Fruit fly (Drosophila melanogaster): ENCODE data around the gene Ir64a.
A peak's percentile ranks its signal among the peaks of the same experiment; 100 is the strongest.

Ir64a gene

DNA sequence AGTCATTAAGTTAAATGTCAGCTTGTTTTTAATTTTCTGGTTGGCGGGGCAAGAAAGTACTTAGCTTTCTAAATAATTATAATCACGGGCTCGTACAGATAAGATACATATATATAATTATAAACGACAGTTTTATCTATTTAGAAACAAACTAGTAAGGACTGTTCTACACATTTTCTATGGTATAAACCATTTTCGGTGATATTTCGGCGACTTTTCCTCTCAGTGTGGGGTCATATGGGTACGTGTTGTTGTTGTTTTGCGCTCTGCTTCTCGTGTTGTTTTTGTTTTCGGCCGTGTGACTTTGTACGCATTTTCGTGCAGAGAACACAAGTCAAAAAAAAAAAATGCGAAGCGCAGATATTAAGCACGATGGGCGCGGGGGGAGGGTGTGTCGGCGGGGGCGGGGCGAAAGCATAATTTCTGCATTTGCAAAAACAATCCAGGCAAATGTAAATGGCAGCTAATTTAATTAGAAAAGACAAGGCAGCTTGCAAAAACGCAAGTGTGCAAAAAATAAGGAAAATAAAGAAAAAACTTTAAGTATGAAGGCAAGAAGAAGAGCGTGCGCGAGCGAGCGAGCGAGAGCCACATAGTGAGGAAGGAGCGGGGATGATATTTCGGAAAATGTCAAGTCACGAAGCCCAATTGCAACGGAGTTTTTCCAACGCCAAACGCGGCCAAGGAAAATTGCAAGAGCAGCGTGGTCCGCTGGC, 17.3 kb downstream of the Ir64a start:
- TF ChIP-seq sage (GFP tag; optimal IDR thresholded peaks at IDR 0.05), result peak; percentile 22
- TF ChIP-seq dl (GFP tag; optimal IDR thresholded peaks at IDR 0.05; ENCODE audit: insufficient read depth in 1 of 2, partially characterized antibody in 2 of 2), result no peak
- no peak for TF ChIP-seq dsf (GFP tag; optimal IDR thresholded peaks at IDR 0.05; ENCODE audit: borderline replicate concordance)
- peak; percentile 31 for TF ChIP-seq br (GFP tag; optimal IDR thresholded peaks at IDR 0.05)
- TF ChIP-seq psq (GFP tag; optimal IDR thresholded peaks at IDR 0.05), result peak; percentile 76
- peak in 1 of 2 experiments; percentile 29 for TF ChIP-seq foxo (GFP tag; optimal IDR thresholded peaks at IDR 0.05)
- no peak for TF ChIP-seq fru (GFP tag; optimal IDR thresholded peaks at IDR 0.05)
- peak; percentile 51 for TF ChIP-seq rgr (GFP tag; optimal IDR thresholded peaks at IDR 0.05)
- TF ChIP-seq GATAd (GFP tag; optimal IDR thresholded peaks at IDR 0.05), result no peak
- no peak for TF ChIP-seq Abd-B (GFP tag; optimal IDR thresholded peaks at IDR 0.05)
- TF ChIP-seq ey (GFP tag; optimal IDR thresholded peaks at IDR 0.05), result peak; percentile 42
- TF ChIP-seq CG32264 (GFP tag; optimal IDR thresholded peaks at IDR 0.05), result no peak
- TF ChIP-seq OdsH (GFP tag; optimal IDR thresholded peaks at IDR 0.05), result peak; percentile 71
- TF ChIP-seq Sp1 (GFP tag; optimal IDR thresholded peaks at IDR 0.05), result peak; percentile 13
- TF ChIP-seq Rel (GFP tag; optimal IDR thresholded peaks at IDR 0.05), result no peak
- peak; percentile 13 for TF ChIP-seq Rel (tag; optimal IDR thresholded peaks at IDR 0.05)
- no peak for TF ChIP-seq pan (optimal IDR thresholded peaks at IDR 0.05)
- no peak for TF ChIP-seq N (GFP tag; optimal IDR thresholded peaks at IDR 0.05)
- TF ChIP-seq usp (GFP tag; optimal IDR thresholded peaks at IDR 0.05), result no peak
- peak; percentile 73 for TF ChIP-seq h (GFP tag; optimal IDR thresholded peaks at IDR 0.05)
- TF ChIP-seq sv (GFP tag; optimal IDR thresholded peaks at IDR 0.05), result peak; percentile 18
- TF ChIP-seq Hnf4 (GFP tag; optimal IDR thresholded peaks at IDR 0.05), result peak; percentile 60
- TF ChIP-seq Vsx2 (GFP tag; optimal IDR thresholded peaks at IDR 0.05; ENCODE audit: partially characterized antibody), result no peak

DNA sequence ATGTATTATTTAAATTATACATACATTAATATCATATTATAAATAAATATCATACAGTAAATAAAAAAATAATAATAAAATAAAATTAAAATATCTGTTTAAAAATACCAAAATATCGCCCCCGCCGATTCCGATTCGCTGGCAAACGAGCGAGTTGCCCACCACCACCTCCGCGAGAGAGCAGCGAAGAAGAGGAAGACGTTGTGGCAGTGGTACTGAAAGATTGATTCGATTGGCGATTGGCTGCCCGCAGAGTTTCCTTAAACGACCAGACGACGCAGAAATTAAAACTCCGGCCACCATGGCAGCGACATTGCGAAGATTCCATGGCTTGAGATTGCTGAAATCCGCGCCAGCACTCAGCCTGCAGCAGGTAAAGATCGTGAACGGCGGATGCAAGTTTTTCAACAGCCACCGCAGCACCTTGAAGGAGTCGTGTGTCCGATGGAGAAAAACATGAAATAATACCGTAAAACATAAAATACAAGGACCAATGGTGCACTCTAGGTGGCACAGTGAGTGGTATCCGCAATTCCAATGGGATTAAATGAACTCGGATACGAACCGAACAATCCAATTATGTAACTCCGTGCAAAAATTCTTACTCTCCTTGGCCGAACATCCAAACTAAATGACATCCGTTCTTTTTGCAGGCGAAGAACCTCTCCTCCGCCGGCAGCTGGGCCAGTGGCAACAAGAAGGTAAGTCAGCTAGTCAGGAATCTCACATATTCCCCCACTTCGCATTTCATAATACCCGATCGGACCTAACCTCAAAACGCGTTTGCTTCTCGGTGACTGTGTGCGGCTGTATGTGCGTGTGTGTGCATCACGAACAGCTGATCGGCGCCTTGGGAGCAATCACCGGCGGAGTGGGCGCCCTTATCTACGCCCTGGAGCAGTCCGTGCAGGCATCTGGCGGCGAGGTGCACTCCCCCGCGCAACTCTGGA, 22.3 kb downstream of the Ir64a start, which contains the start of gene Cyt-c1:
Gene Cyt-c1, plus strand, starts transcription at position 173 of the 950 bp plus-strand sequence.
- no peak for TF ChIP-seq Rel (GFP tag; optimal IDR thresholded peaks at IDR 0.05)
- TF ChIP-seq Rel (tag; optimal IDR thresholded peaks at IDR 0.05), result peak; percentile 21
- TF ChIP-seq foxo (GFP tag; optimal IDR thresholded peaks at IDR 0.05), result no peak

DNA sequence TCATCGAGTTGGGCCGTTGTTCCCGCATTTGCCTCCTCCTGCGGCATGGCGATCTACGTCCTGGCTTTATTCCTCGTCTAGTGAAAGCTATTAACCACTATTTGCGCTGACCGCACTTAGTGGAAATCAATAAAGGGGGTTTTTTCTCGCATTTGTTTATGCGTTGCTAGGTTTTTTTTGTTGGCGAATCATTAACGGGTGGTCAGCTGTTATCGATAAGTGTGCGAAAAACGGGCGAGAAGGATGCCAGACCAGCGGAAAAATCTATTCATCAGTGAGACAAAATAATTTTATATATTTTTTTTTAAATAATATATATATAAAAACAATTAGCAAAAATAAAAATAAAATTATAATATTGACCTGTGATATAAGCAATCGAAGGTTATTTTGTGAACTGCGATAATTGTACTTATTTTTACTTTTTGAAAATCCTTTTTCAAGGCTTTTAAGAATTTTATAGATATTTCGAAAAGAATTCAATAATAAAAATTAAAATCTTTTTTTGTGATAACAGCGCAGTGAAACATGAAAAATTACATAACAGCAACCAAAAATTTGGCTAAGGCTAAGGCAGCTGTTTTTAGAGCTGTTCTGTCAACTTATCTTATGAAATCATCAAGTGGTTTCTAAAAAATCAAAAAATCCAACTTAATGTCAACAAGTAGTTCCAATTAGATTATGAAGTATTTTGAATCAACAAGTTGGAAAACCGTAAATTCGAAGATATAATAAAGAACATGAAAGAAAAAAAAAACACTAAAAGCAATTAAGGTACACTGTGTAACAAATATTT, 23.2 kb downstream of the Ir64a start, which contains the start of gene Klp64D:
Gene Klp64D, minus strand, starts transcription at position 185 of the 796 bp plus-strand sequence.
- TF ChIP-seq Dif (GFP tag; optimal IDR thresholded peaks at IDR 0.05; ENCODE audit: partially characterized antibody), result no peak
- peak in 1 of 2 experiments; percentile 48 for TF ChIP-seq foxo (GFP tag; optimal IDR thresholded peaks at IDR 0.05)
- peak; percentile 29 for TF ChIP-seq Sp1 (GFP tag; optimal IDR thresholded peaks at IDR 0.05)
- no peak for TF ChIP-seq dl (GFP tag; optimal IDR thresholded peaks at IDR 0.05; ENCODE audit: insufficient read depth in 1 of 2, partially characterized antibody in 2 of 2)
- no peak for TF ChIP-seq Jra (GFP tag; optimal IDR thresholded peaks at IDR 0.05)
- no peak for TF ChIP-seq woc (GFP tag; optimal IDR thresholded peaks at IDR 0.05)
- peak; percentile 37 for TF ChIP-seq h (GFP tag; optimal IDR thresholded peaks at IDR 0.05)
- TF ChIP-seq Rel (GFP tag; optimal IDR thresholded peaks at IDR 0.05), result no peak
- peak; percentile 98 for TF ChIP-seq Rel (tag; optimal IDR thresholded peaks at IDR 0.05)
- no peak for TF ChIP-seq psq (GFP tag; optimal IDR thresholded peaks at IDR 0.05)
- no peak for TF ChIP-seq pan (optimal IDR thresholded peaks at IDR 0.05)
- peak; percentile 51 for TF ChIP-seq HLH106 (tag; optimal IDR thresholded peaks at IDR 0.05)
- peak; percentile 15 for TF ChIP-seq rgr (GFP tag; optimal IDR thresholded peaks at IDR 0.05)

Measured in whole organism, wandering third instar larva.